Worm (Caenorhabditis elegans): Measurements from ENCODE around the gene E02H4.8.

Gene E02H4.8

DNA sequence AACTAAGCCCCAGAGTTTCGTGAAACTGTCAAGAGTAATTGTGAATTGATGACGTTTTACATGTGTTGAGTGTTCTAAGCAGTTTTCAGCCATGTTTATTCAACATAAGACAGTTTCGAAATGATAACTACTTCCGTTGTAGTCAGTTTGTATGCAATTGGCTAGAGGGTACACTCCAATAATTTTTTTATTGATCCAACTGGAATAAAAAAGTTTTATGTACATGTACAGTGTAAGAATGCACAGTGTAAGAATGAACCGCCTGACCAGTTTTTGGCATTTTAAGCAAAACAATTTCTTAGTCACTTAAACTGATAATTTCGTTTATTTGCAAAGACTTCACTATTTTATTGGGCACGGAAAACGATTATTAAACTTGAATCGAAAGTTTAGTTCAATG lies 50.1 kb downstream of the E02H4.8 start (continued):
- TF ChIP-seq spr-3 (GFP tag; optimal IDR thresholded peaks at IDR 0.05) = no peak
- TF ChIP-seq zag-1 (tag; optimal IDR thresholded peaks at IDR 0.05) = no peak
- no peak for TF ChIP-seq nhr-10 (tag; optimal IDR thresholded peaks at IDR 0.05)
- no peak for TF ChIP-seq spr-1 (tag; optimal IDR thresholded peaks at IDR 0.05)
- TF ChIP-seq aha-1 (tag) = no peak
- TF ChIP-seq mes-2 (tag; optimal IDR thresholded peaks at IDR 0.05; ENCODE audit: poor library complexity, severe bottlenecking) = no peak
- TF ChIP-seq mdt-29 (GFP tag; IDR thresholded peaks at IDR 0.05) = no peak
- no peak for TF ChIP-seq mdl-1 (tag; optimal IDR thresholded peaks at IDR 0.05)
- no peak for TF ChIP-seq snpc-1.2 (GFP tag; IDR thresholded peaks at IDR 0.05)
- no peak for TF ChIP-seq ceh-20 (GFP tag; IDR thresholded peaks at IDR 0.05)

Measured in whole organism, L4 larva.